Fruit fly (Drosophila melanogaster) whole organism, wandering third instar larva: ENCODE data around the gene Mocs1.
A peak's percentile ranks its signal among the peaks of the same experiment; 100 is the strongest.

Experiments
- Abd-B ChIP-seq: fragments of >200 bp; optimal IDR thresholded peaks from 2 replicates; lab custom pipeline; 2017; ENCODE audit warnings: missing biosample characterization, missing genetic modification characterization
- CG32264 ChIP-seq: fragments of 200-800 bp; sonication (Bioruptor generic); optimal IDR thresholded peaks from 2 replicates; lab custom pipeline; 2016; ENCODE audit warnings: missing biosample characterization, missing genetic modification characterization
- CG9705 ChIP-seq: fragments of 200-800 bp; sonication (Bioruptor generic); optimal IDR thresholded peaks from 2 replicates; lab custom pipeline; 2018; ENCODE audit warnings: missing biosample characterization, mild to moderate bottlenecking, missing genetic modification characterization
- CrebA ChIP-seq: fragments of 200-800 bp; sonication (Bioruptor generic); optimal IDR thresholded peaks from 2 replicates; lab custom pipeline; 2016; ENCODE audit warnings: missing biosample characterization, mild to moderate bottlenecking, missing genetic modification characterization, borderline replicate concordance
- Dfd ChIP-seq: fragments of >200 bp; optimal IDR thresholded peaks from 2 replicates; lab custom pipeline; 2017; ENCODE audit warnings: missing biosample characterization, missing genetic modification characterization
- Dif ChIP-seq: fragments of 200-275, 200-300 bp; sonication (Bioruptor generic); optimal IDR thresholded peaks from 2 replicates; lab custom pipeline; 2018; ENCODE audit warnings: missing biosample characterization, missing genetic modification characterization; ENCODE audit not compliant: partially characterized antibody
- GATAd ChIP-seq: sonication (Bioruptor generic); optimal IDR thresholded peaks from 2 replicates; lab custom pipeline; 2016; ENCODE audit warnings: missing biosample characterization, missing genetic modification characterization
- HLH106 ChIP-seq: fragments of 200-800 bp; optimal IDR thresholded peaks from 3 replicates; lab custom pipeline; 2019; ENCODE audit warnings: missing biosample characterization, mild to moderate bottlenecking, missing genetic modification characterization, moderate library complexity
- Hnf4 ChIP-seq: fragments of 200-800 bp; sonication (Bioruptor generic); optimal IDR thresholded peaks from 2 replicates; lab custom pipeline; 2016; ENCODE audit warnings: missing biosample characterization, mild to moderate bottlenecking, missing genetic modification characterization
- Hr78 ChIP-seq: fragments of >200 bp; optimal IDR thresholded peaks from 2 replicates; lab custom pipeline; 2017; ENCODE audit warnings: missing biosample characterization, missing genetic modification characterization
- Hr83 ChIP-seq: fragments of 200-300 bp; sonication (Bioruptor generic); optimal IDR thresholded peaks from 2 replicates; lab custom pipeline; 2016; ENCODE audit warnings: missing biosample characterization, mild to moderate bottlenecking, missing genetic modification characterization, moderate library complexity; ENCODE audit not compliant: poor library complexity, severe bottlenecking
- Jra ChIP-seq: sonication (Bioruptor generic); optimal IDR thresholded peaks from 2 replicates; lab custom pipeline; 2016; ENCODE audit warnings: missing biosample characterization, missing genetic modification characterization
- Mio ChIP-seq: sonication (Bioruptor generic); optimal IDR thresholded peaks from 2 replicates; lab custom pipeline; 2016; ENCODE audit warnings: missing biosample characterization, missing genetic modification characterization
- Myc ChIP-seq: fragments of >200 bp; optimal IDR thresholded peaks from 2 replicates; lab custom pipeline; 2017
- N ChIP-seq: fragments of >200 bp; optimal IDR thresholded peaks from 2 replicates; lab custom pipeline; 2018; ENCODE audit warnings: missing biosample characterization, missing external identifiers, missing genetic modification characterization
- OdsH ChIP-seq: fragments of 200-800 bp; sonication (Bioruptor generic); optimal IDR thresholded peaks from 2 replicates; lab custom pipeline; 2016; ENCODE audit warnings: missing biosample characterization, mild to moderate bottlenecking, missing genetic modification characterization
- Rel ChIP-seq, 2 experiments: fragments of 200-800 bp; sonication (Bioruptor generic) in 1 of 2; optimal IDR thresholded peaks; 2 replicates in 1 of 2; 3 replicates in 1 of 2; lab custom pipeline; 2016 to 2019; ENCODE audit warnings: mild to moderate bottlenecking in 2 of 2, missing biosample characterization in 2 of 2, missing genetic modification characterization in 2 of 2, moderate library complexity in 1 of 2
- Sp1 ChIP-seq: fragments of 200-800 bp; sonication (Bioruptor generic); optimal IDR thresholded peaks from 3 replicates; lab custom pipeline; 2019; ENCODE audit warnings: missing biosample characterization, mild to moderate bottlenecking, missing genetic modification characterization, moderate library complexity
- Vsx2 ChIP-seq: fragments of 200-300, 225-300 bp; sonication (Bioruptor generic); optimal IDR thresholded peaks from 2 replicates; lab custom pipeline; 2018; ENCODE audit warnings: missing biosample characterization, missing genetic modification characterization; ENCODE audit not compliant: partially characterized antibody
- br ChIP-seq: fragments of 200-800 bp; sonication (Bioruptor generic); optimal IDR thresholded peaks from 2 replicates; lab custom pipeline; 2016; ENCODE audit warnings: missing biosample characterization, missing genetic modification characterization
- brk ChIP-seq: fragments of 200-800 bp; sonication (Bioruptor generic); optimal IDR thresholded peaks from 2 replicates; lab custom pipeline; 2016; ENCODE audit warnings: missing biosample characterization, mild to moderate bottlenecking, missing genetic modification characterization
- dl ChIP-seq, 2 experiments: fragments of 175-275, 200-275 bp in 1 of 2; fragments of 200-275 bp in 1 of 2; sonication (Bioruptor generic); optimal IDR thresholded peaks; lab custom pipeline; 2018; ENCODE audit warnings: mild to moderate bottlenecking in 2 of 2, missing biosample characterization in 2 of 2, missing genetic modification characterization in 2 of 2, moderate library complexity in 2 of 2; ENCODE audit not compliant: partially characterized antibody in 2 of 2, insufficient read depth in 1 of 2
- dmrt93B ChIP-seq: fragments of 200-800 bp; sonication (Bioruptor generic); optimal IDR thresholded peaks from 2 replicates; lab custom pipeline; 2018; ENCODE audit warnings: missing biosample characterization, mild to moderate bottlenecking, missing genetic modification characterization
- dsf ChIP-seq: sonication (Bioruptor generic); optimal IDR thresholded peaks from 2 replicates; lab custom pipeline; 2016; ENCODE audit warnings: missing biosample characterization, missing genetic modification characterization, borderline replicate concordance
- ey ChIP-seq: fragments of 200-800 bp; sonication (Bioruptor generic); optimal IDR thresholded peaks from 2 replicates; lab custom pipeline; 2016; ENCODE audit warnings: missing biosample characterization, missing genetic modification characterization
- foxo ChIP-seq, 2 experiments: fragments of 200-800 bp; sonication (Bioruptor generic); optimal IDR thresholded peaks; 2 replicates in 1 of 2; 3 replicates in 1 of 2; lab custom pipeline; 2016 to 2017; ENCODE audit warnings: missing biosample characterization in 2 of 2, missing genetic modification characterization in 2 of 2
- fru ChIP-seq: fragments of 200-800 bp; sonication (Bioruptor generic); optimal IDR thresholded peaks from 3 replicates; lab custom pipeline; 2016; ENCODE audit warnings: missing biosample characterization, mild to moderate bottlenecking, missing genetic modification characterization
- h ChIP-seq: fragments of 200-800 bp; sonication (Bioruptor generic); optimal IDR thresholded peaks from 3 replicates; lab custom pipeline; 2016; ENCODE audit warnings: missing biosample characterization, mild to moderate bottlenecking, missing genetic modification characterization
- jim ChIP-seq: fragments of 175-275, 200-325 bp; sonication (Bioruptor generic); optimal IDR thresholded peaks from 2 replicates; lab custom pipeline; 2016; ENCODE audit warnings: missing biosample characterization, mild to moderate bottlenecking, missing genetic modification characterization
- lola ChIP-seq: fragments of >200 bp; optimal IDR thresholded peaks from 2 replicates; lab custom pipeline; 2017; ENCODE audit warnings: missing biosample characterization, missing genetic modification characterization
- pan ChIP-seq: fragments of >200 bp; optimal IDR thresholded peaks from 2 replicates; lab custom pipeline; 2017
- psq ChIP-seq: fragments of 200-800 bp; sonication (Bioruptor generic); optimal IDR thresholded peaks from 3 replicates; lab custom pipeline; 2017; ENCODE audit warnings: missing biosample characterization, mild to moderate bottlenecking, missing genetic modification characterization, moderate library complexity
- rgr ChIP-seq: fragments of 200-800 bp; sonication (Bioruptor generic); optimal IDR thresholded peaks from 3 replicates; lab custom pipeline; 2016; ENCODE audit warnings: missing biosample characterization, mild to moderate bottlenecking, missing genetic modification characterization
- sage ChIP-seq: fragments of 200-800 bp; sonication (Bioruptor generic); optimal IDR thresholded peaks from 2 replicates; lab custom pipeline; 2016; ENCODE audit warnings: missing biosample characterization, mild to moderate bottlenecking, missing genetic modification characterization
- sv ChIP-seq: fragments of 200-800 bp; sonication (Bioruptor generic); optimal IDR thresholded peaks from 3 replicates; lab custom pipeline; 2016; ENCODE audit warnings: missing biosample characterization, missing genetic modification characterization
- tai ChIP-seq: sonication (Bioruptor generic); optimal IDR thresholded peaks from 2 replicates; lab custom pipeline; 2016; ENCODE audit warnings: missing biosample characterization, missing genetic modification characterization
- usp ChIP-seq: fragments of >200 bp; optimal IDR thresholded peaks from 2 replicates; lab custom pipeline; 2017; ENCODE audit warnings: missing biosample characterization, missing genetic modification characterization
- woc ChIP-seq: sonication (Bioruptor generic); optimal IDR thresholded peaks from 2 replicates; lab custom pipeline; 2016; ENCODE audit warnings: missing biosample characterization, mild to moderate bottlenecking, missing genetic modification characterization

The Mocs1 gene

DNA sequence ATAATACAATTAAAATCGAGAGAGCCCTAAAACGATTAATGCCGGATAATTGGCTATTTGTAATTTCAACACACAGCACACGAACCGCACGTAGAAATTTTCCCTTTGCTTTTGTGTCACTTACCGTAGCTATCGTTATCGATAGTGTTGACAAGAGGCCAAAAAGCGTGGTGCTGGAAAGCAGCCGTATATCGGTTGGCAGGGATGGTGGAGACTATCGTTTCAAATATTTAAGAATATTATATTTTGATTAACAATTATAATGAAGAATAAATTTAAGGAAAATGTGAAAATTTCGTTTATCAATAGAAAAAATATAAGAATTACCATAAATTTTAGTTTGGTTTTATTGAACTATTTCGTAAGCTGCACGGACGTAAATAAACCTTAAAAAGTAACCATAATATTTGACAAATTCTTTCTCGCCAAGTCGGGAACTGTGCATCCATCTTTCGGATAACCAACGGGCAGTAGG, 22.8 kb downstream of the Mocs1 start, which contains the start of gene JIL-1:
Gene JIL-1, minus strand, starts transcription at position 148 of the 475 bp plus-strand sequence.
- TF ChIP-seq GATAd (GFP tag; lab: Kevin White, UChicago) = peak; percentile 41
- no peak for TF ChIP-seq dl (GFP tag; optimal IDR thresholded peaks at IDR 0.05; lab: Kevin White, UChicago; ENCODE audit: insufficient read depth in 1 of 2, partially characterized antibody in 2 of 2)
- TF ChIP-seq CG9705 (GFP tag; lab: Kevin White, UChicago) = peak; percentile 29
- no peak for TF ChIP-seq Abd-B (GFP tag; lab: Kevin White, UChicago)
- TF ChIP-seq Hnf4 = peak; percentile 83
- peak; percentile 65 for TF ChIP-seq sage (GFP tag; lab: Kevin White, UChicago)
- TF ChIP-seq tai (GFP tag; lab: Kevin White, UChicago) = peak; percentile 40
- no peak for TF ChIP-seq lola (GFP tag; lab: Kevin White, UChicago)
- peak; percentile 69 for TF ChIP-seq sv
- TF ChIP-seq psq (GFP tag; lab: Kevin White, UChicago) = peak; percentile 75
- no peak for TF ChIP-seq Dfd
- TF ChIP-seq Myc = peak; percentile 2
- TF ChIP-seq h (GFP tag; lab: Kevin White, UChicago) = peak; percentile 77
- TF ChIP-seq Mio (GFP tag; lab: Kevin White, UChicago) = peak; percentile 0
- no peak for TF ChIP-seq CG32264 (GFP tag; lab: Kevin White, UChicago)
- peak in 1 of 2 experiments; percentile 78 for TF ChIP-seq foxo (GFP tag; optimal IDR thresholded peaks at IDR 0.05; lab: Kevin White, UChicago)
- no peak for TF ChIP-seq N (GFP tag; lab: Kevin White, UChicago)
- no peak for TF ChIP-seq CrebA (GFP tag; lab: Kevin White, UChicago)
- peak; percentile 56 for TF ChIP-seq Sp1
- peak; percentile 75 for TF ChIP-seq Jra (GFP tag; lab: Kevin White, UChicago)
- peak; percentile 76 for TF ChIP-seq woc
- peak; percentile 6 for TF ChIP-seq jim
- peak; percentile 38 for TF ChIP-seq Hr83 (GFP tag; lab: Kevin White, UChicago)
- peak; percentile 25 for TF ChIP-seq Vsx2
- no peak for TF ChIP-seq usp (GFP tag; lab: Kevin White, UChicago)
- peak; percentile 69 for TF ChIP-seq brk (GFP tag; lab: Kevin White, UChicago)
- TF ChIP-seq OdsH (GFP tag; lab: Kevin White, UChicago) = peak; percentile 20
- peak; percentile 36 for TF ChIP-seq Rel (GFP tag; optimal IDR thresholded peaks at IDR 0.05; lab: Kevin White, UChicago)
- peak; percentile 32 for TF ChIP-seq Rel (tag; optimal IDR thresholded peaks at IDR 0.05; lab: Kevin White, UChicago)
- TF ChIP-seq rgr (GFP tag; lab: Kevin White, UChicago) = peak; percentile 74
- TF ChIP-seq br (GFP tag; lab: Kevin White, UChicago) = peak; percentile 66
- TF ChIP-seq HLH106 (tag; lab: Kevin White, UChicago) = peak; percentile 68
- peak; percentile 51 for TF ChIP-seq ey (GFP tag; lab: Kevin White, UChicago)
- TF ChIP-seq Hr78 = no peak
- TF ChIP-seq Dif (GFP tag; lab: Kevin White, UChicago) = no peak
- TF ChIP-seq dsf (GFP tag; lab: Kevin White, UChicago) = peak; percentile 60
- peak; percentile 62 for TF ChIP-seq fru (GFP tag; lab: Kevin White, UChicago)
- no peak for TF ChIP-seq pan (lab: Kevin White, UChicago)
- no peak for TF ChIP-seq dmrt93B (GFP tag; lab: Kevin White, UChicago)
- TF ChIP-seq, all 38 proteins: peak for 26

DNA sequence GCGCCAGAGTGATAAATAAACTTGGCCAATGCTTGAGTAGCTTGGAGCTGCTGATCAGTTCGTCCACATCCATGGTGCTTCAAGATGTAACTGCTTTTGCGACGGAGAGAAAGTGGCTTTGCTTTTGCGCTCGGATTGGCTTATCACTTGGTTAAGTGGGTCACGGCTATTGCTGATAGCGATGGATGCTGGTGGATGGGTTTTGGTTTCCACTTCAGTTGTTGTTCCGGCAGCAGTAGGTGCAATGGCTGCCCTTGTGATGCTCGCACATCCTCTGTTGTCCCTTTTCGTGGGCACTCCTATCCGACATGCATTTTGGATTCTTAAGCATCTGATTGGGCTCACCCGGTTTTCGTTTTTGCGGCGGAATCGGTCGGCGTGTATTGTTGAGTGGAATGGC, 24.0 kb downstream of the Mocs1 start:
- TF ChIP-seq dsf (GFP tag; lab: Kevin White, UChicago) (no peak), jim (no peak), usp (GFP tag; lab: Kevin White, UChicago) (no peak), dmrt93B (GFP tag; lab: Kevin White, UChicago) (no peak), Abd-B (GFP tag; lab: Kevin White, UChicago) (no peak), foxo (GFP tag; optimal IDR thresholded peaks at IDR 0.05; lab: Kevin White, UChicago) (no peak), OdsH (GFP tag; lab: Kevin White, UChicago) (no peak), psq (GFP tag; lab: Kevin White, UChicago) (no peak), sv (no peak), Dfd (no peak), tai (GFP tag; lab: Kevin White, UChicago) (no peak), CG9705 (GFP tag; lab: Kevin White, UChicago) (no peak), dl (GFP tag; optimal IDR thresholded peaks at IDR 0.05; lab: Kevin White, UChicago; ENCODE audit: insufficient read depth in 1 of 2, partially characterized antibody in 2 of 2) (no peak), Sp1 (no peak)
